Worm (Caenorhabditis elegans): Measurements from ENCODE around the gene nhr-58.

DNA sequence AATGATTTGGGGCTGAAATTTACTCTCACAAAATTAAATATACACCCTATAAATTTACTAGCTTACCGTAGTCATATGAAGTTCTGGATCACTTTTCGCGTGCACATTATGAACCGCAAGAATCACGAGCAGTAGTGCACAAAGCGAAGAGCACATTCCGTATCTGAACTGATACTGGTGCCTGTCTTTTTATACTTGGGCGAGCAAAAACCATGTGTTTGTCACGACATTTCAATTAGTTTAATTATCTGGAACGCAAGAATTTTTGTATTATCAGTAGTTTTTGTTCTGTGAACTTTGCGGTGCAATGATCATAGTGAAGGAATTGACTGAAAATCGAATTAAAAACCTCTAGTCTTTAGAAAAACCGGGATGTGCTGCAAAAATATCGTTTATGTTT lies 8.0 kb upstream of the nhr-58 start, which contains the start of gene lipl-3:
- no peak for TF ChIP-seq unc-62 (GFP tag; optimal IDR thresholded peaks at IDR 0.05)
- TF ChIP-seq tbx-9 (tag; optimal IDR thresholded peaks at IDR 0.05; ENCODE audit: borderline replicate concordance) = no peak
- TF ChIP-seq mes-4 (tag; optimal IDR thresholded peaks at IDR 0.05) = no peak
- TF ChIP-seq hmg-20 (GFP tag; IDR thresholded peaks at IDR 0.05) = no peak
- TF ChIP-seq hlh-26 (GFP tag; conservative IDR thresholded peaks at IDR 0.05) = no peak
- TF ChIP-seq K12H6.12 (tag; optimal IDR thresholded peaks at IDR 0.05) = no peak
- TF ChIP-seq F55B11.4 (tag; optimal IDR thresholded peaks at IDR 0.05; ENCODE audit: borderline replicate concordance, insufficient read depth) = no peak
- TF ChIP-seq ceh-79 (tag; optimal IDR thresholded peaks at IDR 0.05) = no peak
- no peak for TF ChIP-seq F22D6.2 (tag; optimal IDR thresholded peaks at IDR 0.05)
